Fruit fly (Drosophila melanogaster) S2 (cell line): ENCODE data around the gene Crys.

Source experiments
- CG8478 ChIP-seq: fragments of >200 bp; optimal IDR thresholded peaks from 2 replicates; lab custom pipeline; 2018
- CTCF ChIP-seq, 2 experiments: fragments of >200 bp; optimal IDR thresholded peaks; 2 replicates each; lab custom pipeline; 2018

- no peak for TF ChIP-seq CG8478
- TF ChIP-seq CTCF (optimal IDR thresholded peaks at IDR 0.05; lab: Kevin White, UChicago) = no peak
These were observed 41.4 kb upstream of the Crys start for dm6 chr2L:11902483-11902882.
